Worm (Caenorhabditis elegans): ENCODE data around the gene ZK154.6.

ce11 chrX:7779527-7780033 is 13.8 kb downstream of the ZK154.6 start, which contains the start of gene ZK154.1:
- no peak for TF ChIP-seq W03F9.2 (tag; optimal IDR thresholded peaks at IDR 0.05)
- no peak for TF ChIP-seq him-1 (tag; optimal IDR thresholded peaks at IDR 0.05)

Measured in whole organism, L4/young adult.